Fruit fly (Drosophila melanogaster): ENCODE measurements around the gene CG4511.

Gene CG4511

DNA sequence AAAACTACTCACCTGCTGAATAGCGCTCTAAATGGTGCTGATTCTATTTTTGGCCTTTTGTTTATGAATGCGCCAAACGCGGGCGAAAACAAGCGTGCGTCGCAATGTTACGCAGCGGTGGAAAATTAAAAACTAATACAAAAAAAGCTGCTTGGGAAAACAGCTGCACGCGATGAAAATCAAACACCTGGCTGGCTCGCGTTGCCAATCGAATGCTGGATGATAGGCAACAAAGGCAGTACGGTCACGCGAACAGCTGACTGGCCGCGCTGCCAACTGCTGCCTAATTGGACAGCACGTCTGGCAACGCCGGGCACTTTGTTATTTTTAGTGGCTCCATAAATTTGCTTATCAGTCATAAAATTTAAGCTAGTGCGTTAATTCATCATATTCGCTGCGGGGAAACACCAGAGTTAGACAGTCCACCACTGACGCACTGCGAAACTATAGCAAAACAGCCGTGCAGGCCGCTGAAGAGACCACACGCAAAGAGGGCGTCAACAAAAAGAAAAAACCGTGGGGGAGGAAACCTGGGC lies 14.2 kb downstream of the CG4511 start, which contains the start of the genes SelR and Tsp86D (continued):
- peak; percentile 7 for TF ChIP-seq Nf-YB (GFP tag; optimal IDR thresholded peaks at IDR 0.05)
- no peak for TF ChIP-seq fd64A (GFP tag; optimal IDR thresholded peaks at IDR 0.05)
- no peak for TF ChIP-seq seq (GFP tag; IDR thresholded peaks at IDR 0.05)
- TF ChIP-seq dan (GFP tag; IDR thresholded peaks at IDR 0.05): no peak
- TF ChIP-seq CG17802 (tag; optimal IDR thresholded peaks at IDR 0.05): no peak
- no peak for TF ChIP-seq CG10209 (GFP tag; optimal IDR thresholded peaks at IDR 0.05)
- peak; percentile 18 for TF ChIP-seq CG8290 (GFP tag; optimal IDR thresholded peaks at IDR 0.05)
- TF ChIP-seq CG8290 (tag; optimal IDR thresholded peaks at IDR 0.05): peak in 1 of 2 experiments; percentile 65
- TF ChIP-seq CG30403 (GFP tag; optimal IDR thresholded peaks at IDR 0.05): no peak
- TF ChIP-seq ato (GFP tag; IDR thresholded peaks at IDR 0.05; ENCODE audit: partially characterized antibody): 0 out of 2 replicates have a peak, but pooled peaks have one; percentile 12
- TF ChIP-seq Vsx1 (GFP tag; optimal IDR thresholded peaks at IDR 0.05): peak; percentile 94
- no peak for TF ChIP-seq CG1792 (GFP tag; optimal IDR thresholded peaks at IDR 0.05)
- TF ChIP-seq CG7786 (GFP tag; optimal IDR thresholded peaks at IDR 0.05): no peak
- peak; percentile 72 for TF ChIP-seq exex (tag; optimal IDR thresholded peaks at IDR 0.05)
- no peak for TF ChIP-seq org-1 (GFP tag; optimal IDR thresholded peaks at IDR 0.05)
- peak; percentile 96 to 100 for TF ChIP-seq crp (GFP tag; optimal IDR thresholded peaks at IDR 0.05)
- TF ChIP-seq ab (GFP tag; optimal IDR thresholded peaks at IDR 0.05): no peak
- TF ChIP-seq CG11695 (GFP tag; IDR thresholded peaks at IDR 0.05): 0 out of 3 replicates have a peak, but pooled peaks have one; percentile 26
- no peak for TF ChIP-seq ap (GFP tag; IDR thresholded peaks at IDR 0.05)
- TF ChIP-seq CG7928 (GFP tag; optimal IDR thresholded peaks at IDR 0.05): peak; percentile 22
- peak in 1 of 2 experiments; percentile 77 for TF ChIP-seq Pdp1 (GFP tag; optimal IDR thresholded peaks at IDR 0.05)
- TF ChIP-seq zen2 (GFP tag; IDR thresholded peaks at IDR 0.05; ENCODE audit: partially characterized antibody): no peak; the same call in 2 of the 3 replicates
- no peak for TF ChIP-seq usp (GFP tag; optimal IDR thresholded peaks at IDR 0.05)
- peak; percentile 3 for TF ChIP-seq Dek (tag; optimal IDR thresholded peaks at IDR 0.05)
- peak; percentile 84 for TF ChIP-seq B-H2 (GFP tag; optimal IDR thresholded peaks at IDR 0.05)
- TF ChIP-seq sim (GFP tag; IDR thresholded peaks at IDR 0.05): no peak
- TF ChIP-seq CG4328 (GFP tag; optimal IDR thresholded peaks at IDR 0.05): peak; percentile 65
- TF ChIP-seq sug (tag; optimal IDR thresholded peaks at IDR 0.05): peak; percentile 95
- TF ChIP-seq CG4404 (GFP tag; IDR thresholded peaks at IDR 0.05): no peak
- TF ChIP-seq prd (optimal IDR thresholded peaks at IDR 0.05): no peak
- TF ChIP-seq prd (GFP tag; IDR thresholded peaks at IDR 0.05): no peak
- peak; percentile 10 for TF ChIP-seq lilli (GFP tag; optimal IDR thresholded peaks at IDR 0.05)
- TF ChIP-seq ro (GFP tag; IDR thresholded peaks at IDR 0.05): no peak
- TF ChIP-seq sqz (GFP tag; optimal IDR thresholded peaks at IDR 0.05): peak; percentile 80
- no peak for TF ChIP-seq bowl (GFP tag; IDR thresholded peaks at IDR 0.05)
- TF ChIP-seq twi (tag; optimal IDR thresholded peaks at IDR 0.05): no peak
- peak in 1 of 2 experiments; percentile 8 for TF ChIP-seq tll (GFP tag; optimal IDR thresholded peaks at IDR 0.05)
- TF ChIP-seq bbx (GFP tag; IDR thresholded peaks at IDR 0.05; ENCODE audit: partially characterized antibody): peak; percentile 68
- TF ChIP-seq CG4424 (GFP tag; optimal IDR thresholded peaks at IDR 0.05): no peak
- no peak for TF ChIP-seq pita (GFP tag; optimal IDR thresholded peaks at IDR 0.05)
- no peak for TF ChIP-seq Tbp (GFP tag; optimal IDR thresholded peaks at IDR 0.05)
- no peak for TF ChIP-seq CG14014 (GFP tag; IDR thresholded peaks at IDR 0.05)
- TF ChIP-seq gt (GFP tag; IDR thresholded peaks at IDR 0.05): no peak
- no peak for TF ChIP-seq CG6254 (GFP tag; optimal IDR thresholded peaks at IDR 0.05)
- no peak for TF ChIP-seq CG1602 (GFP tag; optimal IDR thresholded peaks at IDR 0.05)
- TF ChIP-seq CG10321 (GFP tag; IDR thresholded peaks at IDR 0.05): no peak
- TF ChIP-seq CG10462 (GFP tag; optimal IDR thresholded peaks at IDR 0.05): no peak
- TF ChIP-seq CG6689 (GFP tag; IDR thresholded peaks at IDR 0.05): no peak
- TF ChIP-seq CG31224 (GFP tag; IDR thresholded peaks at IDR 0.05): no peak
- no peak for TF ChIP-seq luna (GFP tag; optimal IDR thresholded peaks at IDR 0.05)
- no peak for TF ChIP-seq CG7556 (GFP tag; optimal IDR thresholded peaks at IDR 0.05)

Data from whole organism, embryonic.